Worm (Caenorhabditis elegans): Measurements from ENCODE around the gene ZC374.2.

The ZC374.2 gene

ce11 chrX:9999192-9999591, 48.0 kb downstream of the ZC374.2 start, which contains the start of gene grk-1:
grk-1 (minus strand) TSS chrX:9999208.
- no peak for TF ChIP-seq unc-62 (GFP tag; optimal IDR thresholded peaks at IDR 0.05)

ce11 chrX:9997344-9997743, 49.9 kb downstream of the ZC374.2 start:
- TF ChIP-seq unc-62 (GFP tag; optimal IDR thresholded peaks at IDR 0.05) = no peak

ce11 chrX:9993100-9993499, 54.1 kb downstream of the ZC374.2 start:
- TF ChIP-seq unc-62 (GFP tag; optimal IDR thresholded peaks at IDR 0.05) = no peak

- TF ChIP-seq unc-62 (GFP tag; optimal IDR thresholded peaks at IDR 0.05) = no peak
Measured at ce11 chrX:9988884-9989283, 58.3 kb downstream of the ZC374.2 start.

- TF ChIP-seq unc-62 (GFP tag; optimal IDR thresholded peaks at IDR 0.05) = no peak
Measured at ce11 chrX:9987166-9987565, 60.1 kb downstream of the ZC374.2 start.

- no peak for TF ChIP-seq unc-62 (GFP tag; optimal IDR thresholded peaks at IDR 0.05)
Measured at ce11 chrX:9984889-9985404, 62.3 kb downstream of the ZC374.2 start, which contains the start of gene F19C6.5. F19C6.5 (minus strand) TSS chrX:9984939.

Measured in whole organism, dauer.